Fruit fly (Drosophila melanogaster): ENCODE results near the gene CG6125.

The CG6125 gene

DNA sequence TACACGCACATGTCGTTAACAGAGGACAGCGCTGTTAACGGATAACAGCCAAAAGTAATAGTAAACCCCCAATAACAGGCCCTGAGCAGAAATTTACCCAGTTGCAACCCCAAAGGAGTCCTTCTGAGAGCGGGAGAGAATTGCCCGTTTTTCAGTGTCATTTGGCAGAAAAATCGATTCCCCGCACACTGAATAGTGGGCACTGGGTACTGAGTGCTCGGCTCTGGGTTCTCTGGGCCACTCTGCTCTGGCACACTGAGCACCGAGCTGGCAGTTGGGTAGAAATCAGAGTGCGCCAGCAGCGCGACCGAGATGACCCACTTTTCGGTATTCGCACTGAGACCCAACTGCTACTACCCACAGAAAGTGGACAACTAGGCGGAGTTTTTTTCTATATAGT, 32.5 kb downstream of the CG6125 start, which contains the start of gene Rbp:
TSS of gene Rbp (plus strand) at position 239 of the 400 bp plus-strand sequence.
- TF ChIP-seq CG7045 (GFP tag; optimal IDR thresholded peaks at IDR 0.05) (no peak), CG14711 (tag; optimal IDR thresholded peaks at IDR 0.05) (no peak), cnc (optimal IDR thresholded peaks at IDR 0.05) (no peak), cic (GFP tag; optimal IDR thresholded peaks at IDR 0.05) (no peak), CG5204 (GFP tag; optimal IDR thresholded peaks at IDR 0.05) (no peak), CG1620 (GFP tag; optimal IDR thresholded peaks at IDR 0.05) (no peak), bab1 (GFP tag; optimal IDR thresholded peaks at IDR 0.05) (no peak), Mnt (GFP tag; optimal IDR thresholded peaks at IDR 0.05) (no peak), Hr96 (GFP tag; optimal IDR thresholded peaks at IDR 0.05) (no peak), toe (GFP tag; optimal IDR thresholded peaks at IDR 0.05) (no peak), CG33017 (tag; optimal IDR thresholded peaks at IDR 0.05) (no peak), kay (GFP tag; ENCODE audit: borderline replicate concordance) (no peak), CG12768 (GFP tag; optimal IDR thresholded peaks at IDR 0.05) (no peak), pad (GFP tag; optimal IDR thresholded peaks at IDR 0.05) (no peak), CG7101 (tag; optimal IDR thresholded peaks at IDR 0.05) (no peak), Clk (GFP tag; optimal IDR thresholded peaks at IDR 0.05) (no peak), ovo (GFP tag; optimal IDR thresholded peaks at IDR 0.05) (no peak), Crg-1 (GFP tag; optimal IDR thresholded peaks at IDR 0.05) (no peak), CG11617 (GFP tag; optimal IDR thresholded peaks at IDR 0.05) (no peak), tj (GFP tag; optimal IDR thresholded peaks at IDR 0.05) (no peak)

DNA sequence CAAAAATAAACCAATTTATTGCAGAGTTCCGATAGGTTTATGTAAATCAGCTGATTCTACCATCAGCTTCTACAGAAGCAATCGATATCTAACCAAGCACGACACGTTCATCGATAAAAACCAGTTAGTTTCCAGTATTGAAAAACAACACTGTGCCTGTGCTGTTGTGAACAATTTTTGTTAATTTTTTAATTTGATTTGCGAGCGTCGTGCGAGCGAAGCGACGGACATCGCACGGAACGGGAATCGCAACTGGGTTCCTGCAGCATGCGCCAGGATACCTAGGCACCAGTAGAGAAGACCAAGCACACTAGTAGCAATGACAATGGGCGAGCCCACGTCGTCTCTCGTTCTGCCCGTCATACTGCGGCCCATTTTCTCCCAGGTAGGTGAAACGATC, 35.0 kb downstream of the CG6125 start, which contains the start of the genes Ccm3 and CG6136:
TSS of gene Ccm3 (plus strand) at position 125 of the 400 bp plus-strand sequence.
TSS of gene CG6136 (minus strand) at position 380 of the 400 bp plus-strand sequence.
- TF ChIP-seq cnc (optimal IDR thresholded peaks at IDR 0.05): no peak
- peak; percentile 38 for TF ChIP-seq CG1620 (GFP tag; optimal IDR thresholded peaks at IDR 0.05)
- TF ChIP-seq Mnt (GFP tag; optimal IDR thresholded peaks at IDR 0.05): peak; percentile 73
- no peak for TF ChIP-seq CG5204 (GFP tag; optimal IDR thresholded peaks at IDR 0.05)
- TF ChIP-seq kay (GFP tag; ENCODE audit: borderline replicate concordance): no peak
- peak; percentile 72 for TF ChIP-seq Hr96 (GFP tag; optimal IDR thresholded peaks at IDR 0.05)
- peak; percentile 31 for TF ChIP-seq CG11617 (GFP tag; optimal IDR thresholded peaks at IDR 0.05)
- TF ChIP-seq Crg-1 (GFP tag; optimal IDR thresholded peaks at IDR 0.05): peak; percentile 85
- peak; percentile 42 for TF ChIP-seq CG7045 (GFP tag; optimal IDR thresholded peaks at IDR 0.05)
- TF ChIP-seq CG14711 (tag; optimal IDR thresholded peaks at IDR 0.05): peak; percentile 38
- TF ChIP-seq CG12768 (GFP tag; optimal IDR thresholded peaks at IDR 0.05): peak; percentile 69
- TF ChIP-seq CG33017 (tag; optimal IDR thresholded peaks at IDR 0.05): peak; percentile 53
- peak; percentile 49 for TF ChIP-seq ovo (GFP tag; optimal IDR thresholded peaks at IDR 0.05)
- TF ChIP-seq CG7101 (tag; optimal IDR thresholded peaks at IDR 0.05): peak; percentile 78
- TF ChIP-seq pad (GFP tag; optimal IDR thresholded peaks at IDR 0.05): peak; percentile 70
- TF ChIP-seq tj (GFP tag; optimal IDR thresholded peaks at IDR 0.05): no peak
- TF ChIP-seq toe (GFP tag; optimal IDR thresholded peaks at IDR 0.05): peak; percentile 32
- peak; percentile 37 for TF ChIP-seq Clk (GFP tag; optimal IDR thresholded peaks at IDR 0.05)
- peak; percentile 45 for TF ChIP-seq cic (GFP tag; optimal IDR thresholded peaks at IDR 0.05)
- peak; percentile 66 for TF ChIP-seq bab1 (GFP tag; optimal IDR thresholded peaks at IDR 0.05)

DNA sequence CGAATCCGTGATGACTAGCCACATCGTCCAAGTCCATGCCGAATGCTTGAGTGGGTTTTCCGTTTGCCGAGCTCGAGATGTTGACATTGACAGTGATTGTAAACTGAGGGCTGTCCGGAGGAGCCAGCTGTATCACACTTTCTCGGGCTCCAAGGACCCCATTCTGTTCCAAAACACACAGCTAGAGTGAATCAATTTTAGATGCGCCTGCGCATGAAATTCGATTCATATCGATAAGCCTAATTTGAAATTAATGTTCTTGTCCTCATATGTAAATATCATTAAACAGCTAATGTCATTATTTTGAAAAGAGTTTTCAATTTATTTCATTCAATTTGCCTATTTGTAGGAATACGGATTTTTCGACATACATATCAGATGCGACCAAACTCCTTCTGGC, 37.1 kb downstream of the CG6125 start, which contains the start of gene CG14868:
TSS of gene CG14868 (minus strand) at position 204 of the 400 bp plus-strand sequence.
- TF ChIP-seq Mnt (GFP tag; optimal IDR thresholded peaks at IDR 0.05) (no peak), CG12768 (GFP tag; optimal IDR thresholded peaks at IDR 0.05) (no peak), CG7101 (tag; optimal IDR thresholded peaks at IDR 0.05) (no peak), bab1 (GFP tag; optimal IDR thresholded peaks at IDR 0.05) (no peak), pad (GFP tag; optimal IDR thresholded peaks at IDR 0.05) (no peak), CG7045 (GFP tag; optimal IDR thresholded peaks at IDR 0.05) (no peak), CG11617 (GFP tag; optimal IDR thresholded peaks at IDR 0.05) (no peak), ovo (GFP tag; optimal IDR thresholded peaks at IDR 0.05) (no peak), Crg-1 (GFP tag; optimal IDR thresholded peaks at IDR 0.05) (no peak), CG5204 (GFP tag; optimal IDR thresholded peaks at IDR 0.05) (no peak), CG33017 (tag; optimal IDR thresholded peaks at IDR 0.05) (no peak), kay (GFP tag; ENCODE audit: borderline replicate concordance) (no peak), cnc (optimal IDR thresholded peaks at IDR 0.05) (no peak), Clk (GFP tag; optimal IDR thresholded peaks at IDR 0.05) (no peak), Hr96 (GFP tag; optimal IDR thresholded peaks at IDR 0.05) (no peak), CG1620 (GFP tag; optimal IDR thresholded peaks at IDR 0.05) (no peak), CG14711 (tag; optimal IDR thresholded peaks at IDR 0.05) (no peak)

DNA sequence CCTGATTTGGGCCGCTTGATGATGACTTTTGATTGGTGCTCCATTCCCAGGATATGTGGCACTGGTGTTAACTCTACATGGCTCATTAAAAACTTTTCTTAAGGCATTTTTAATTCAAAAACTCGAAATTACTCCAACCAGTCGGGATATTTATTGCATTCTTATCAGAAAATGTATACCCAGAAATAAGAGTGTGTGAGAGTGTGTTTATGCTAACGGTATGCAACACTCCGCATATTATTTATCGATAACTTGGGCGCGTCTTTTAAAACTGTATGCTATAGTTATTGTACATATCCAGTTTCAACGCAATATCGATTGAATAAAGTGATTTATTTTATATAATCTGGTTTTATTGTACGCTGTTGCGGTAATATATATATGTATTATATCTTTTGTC, 39.4 kb downstream of the CG6125 start, which contains the start of gene CG34404:
TSS of gene CG34404 (minus strand) at position 189 of the 400 bp plus-strand sequence.
- TF ChIP-seq CG7101 (tag; optimal IDR thresholded peaks at IDR 0.05): peak; percentile 34
- no peak for TF ChIP-seq ovo (GFP tag; optimal IDR thresholded peaks at IDR 0.05)
- TF ChIP-seq toe (GFP tag; optimal IDR thresholded peaks at IDR 0.05): no peak
- TF ChIP-seq Clk (GFP tag; optimal IDR thresholded peaks at IDR 0.05): no peak
- TF ChIP-seq CG5204 (GFP tag; optimal IDR thresholded peaks at IDR 0.05): no peak
- no peak for TF ChIP-seq CG14711 (tag; optimal IDR thresholded peaks at IDR 0.05)
- TF ChIP-seq CG33017 (tag; optimal IDR thresholded peaks at IDR 0.05): no peak
- TF ChIP-seq tj (GFP tag; optimal IDR thresholded peaks at IDR 0.05): no peak
- peak; percentile 19 for TF ChIP-seq Crg-1 (GFP tag; optimal IDR thresholded peaks at IDR 0.05)
- TF ChIP-seq Hr96 (GFP tag; optimal IDR thresholded peaks at IDR 0.05): no peak
- TF ChIP-seq CG1620 (GFP tag; optimal IDR thresholded peaks at IDR 0.05): peak; percentile 24
- no peak for TF ChIP-seq CG12768 (GFP tag; optimal IDR thresholded peaks at IDR 0.05)
- TF ChIP-seq cnc (optimal IDR thresholded peaks at IDR 0.05): no peak
- peak; percentile 10 for TF ChIP-seq Mnt (GFP tag; optimal IDR thresholded peaks at IDR 0.05)
- no peak for TF ChIP-seq bab1 (GFP tag; optimal IDR thresholded peaks at IDR 0.05)
- no peak for TF ChIP-seq pad (GFP tag; optimal IDR thresholded peaks at IDR 0.05)
- TF ChIP-seq kay (GFP tag; ENCODE audit: borderline replicate concordance): no peak
- no peak for TF ChIP-seq cic (GFP tag; optimal IDR thresholded peaks at IDR 0.05)
- TF ChIP-seq CG11617 (GFP tag; optimal IDR thresholded peaks at IDR 0.05): no peak
- no peak for TF ChIP-seq CG7045 (GFP tag; optimal IDR thresholded peaks at IDR 0.05)

DNA sequence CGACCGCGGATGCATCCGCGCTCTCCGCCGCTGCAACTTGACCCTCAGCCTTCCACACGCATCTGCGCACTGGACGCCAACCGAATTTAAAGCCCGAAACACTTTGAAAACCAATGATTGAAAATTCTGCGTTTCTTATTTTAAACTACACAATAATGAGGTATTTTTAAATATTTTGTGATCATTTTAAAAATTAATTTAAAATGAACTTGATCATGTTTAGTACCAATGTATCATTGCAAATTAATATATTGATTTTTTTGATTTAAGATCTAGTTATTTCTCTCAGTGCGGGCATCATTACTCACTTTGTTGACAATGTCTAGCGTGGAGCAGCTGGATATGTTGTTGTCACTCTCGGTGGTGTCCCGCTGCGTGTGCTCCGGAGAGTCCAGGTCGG, 40.0 kb downstream of the CG6125 start:
- TF ChIP-seq Crg-1 (GFP tag; optimal IDR thresholded peaks at IDR 0.05) (no peak), CG33017 (tag; optimal IDR thresholded peaks at IDR 0.05) (peak; percentile 87), CG14711 (tag; optimal IDR thresholded peaks at IDR 0.05) (peak; percentile 70), CG7045 (GFP tag; optimal IDR thresholded peaks at IDR 0.05) (peak; percentile 67), CG12768 (GFP tag; optimal IDR thresholded peaks at IDR 0.05) (peak; percentile 7), CG7101 (tag; optimal IDR thresholded peaks at IDR 0.05) (peak; percentile 76)

All from whole organism, adult.